Fruit fly (Drosophila melanogaster) whole organism, embryonic: ENCODE results near the gene Cpr31A.
A peak's percentile ranks its signal among the peaks of the same experiment; 100 is the strongest.

Experiments used
- Bgb ChIP-seq: fragments of 200-800 bp; sonication (Bioruptor generic); IDR thresholded peaks from 2 replicates; pipeline ENCODE4 v1.3.6; 2022; ENCODE audit warnings: missing biosample characterization, missing genetic modification characterization; ENCODE audit not compliant: partially characterized antibody
- CG10209 ChIP-seq: fragments of 200-800 bp; sonication (Bioruptor generic); optimal IDR thresholded peaks from 3 replicates; lab custom pipeline; 2017; ENCODE audit warnings: missing biosample characterization, mild to moderate bottlenecking, missing genetic modification characterization, missing genetic modification reagents
- CG11504 ChIP-seq: fragments of 200-800 bp; sonication (Bioruptor generic); optimal IDR thresholded peaks from 3 replicates; lab custom pipeline; 2019; ENCODE audit warnings: missing biosample characterization, mild to moderate bottlenecking, missing genetic modification characterization, moderate library complexity
- CG12391 ChIP-seq: fragments of 200-800 bp; sonication (Bioruptor generic); optimal IDR thresholded peaks from 3 replicates; lab custom pipeline; 2018; ENCODE audit warnings: missing biosample characterization, mild to moderate bottlenecking, missing genetic modification characterization, moderate library complexity
- CG13287 ChIP-seq: fragments of 200-800 bp; sonication (Bioruptor generic); IDR thresholded peaks from 2 replicates; pipeline ENCODE4 v1.3.6; 2022; ENCODE audit warnings: missing biosample characterization, missing genetic modification characterization; ENCODE audit not compliant: partially characterized antibody
- CG16863 ChIP-seq: fragments of 200-800 bp; sonication (Bioruptor generic); optimal IDR thresholded peaks from 3 replicates; lab custom pipeline; 2016; ENCODE audit warnings: missing biosample characterization, missing genetic modification characterization
- CG17802 ChIP-seq: fragments of 200-800 bp; sonication (Bioruptor generic); optimal IDR thresholded peaks from 2 replicates; lab custom pipeline; 2018; ENCODE audit warnings: missing biosample characterization, mild to moderate bottlenecking, missing genetic modification characterization, moderate library complexity
- CG1792 ChIP-seq: fragments of 200-800 bp; sonication (Bioruptor generic); optimal IDR thresholded peaks from 2 replicates; lab custom pipeline; 2016; ENCODE audit warnings: missing biosample characterization, missing genetic modification characterization
- CG18262 ChIP-seq: fragments of 200-800 bp; optimal IDR thresholded peaks from 3 replicates; lab custom pipeline; 2019; ENCODE audit warnings: missing biosample characterization, mild to moderate bottlenecking, missing genetic modification characterization, moderate library complexity
- CG2678 ChIP-seq: fragments of 200-800 bp; sonication (Bioruptor generic); optimal IDR thresholded peaks from 3 replicates; lab custom pipeline; 2019; ENCODE audit warnings: missing biosample characterization, mild to moderate bottlenecking, missing genetic modification characterization, moderate library complexity
- CG31441 ChIP-seq: fragments of 200-800 bp; sonication (Bioruptor generic); IDR thresholded peaks from 2 replicates; pipeline ENCODE4 v1.3.6; 2022; ENCODE audit warnings: missing biosample characterization, missing genetic modification characterization
- CG34224 ChIP-seq: fragments of 200-800 bp; sonication (Bioruptor generic); IDR thresholded peaks from 3 replicates; pipeline ENCODE4 v1.3.6; 2022; ENCODE audit warnings: missing biosample characterization, missing genetic modification characterization; ENCODE audit not compliant: partially characterized antibody
- CG3726 ChIP-seq: fragments of 200-800 bp; sonication (Bioruptor generic); IDR thresholded peaks from 3 replicates; pipeline ENCODE4, ENCODE4 v1.3.6; 2022; ENCODE audit warnings: missing biosample characterization, missing genetic modification characterization
- CG3838 ChIP-seq: fragments of 200-800 bp; sonication (Bioruptor generic); optimal IDR thresholded peaks from 3 replicates; lab custom pipeline; 2016; ENCODE audit warnings: missing biosample characterization, missing genetic modification characterization
- CG42726 ChIP-seq: fragments of 200-800 bp; sonication (Bioruptor generic); IDR thresholded peaks from 2 replicates; pipeline ENCODE4 v1.3.6; 2022; ENCODE audit warnings: missing biosample characterization, missing genetic modification characterization; ENCODE audit not compliant: partially characterized antibody
- CG4854 ChIP-seq: fragments of 200-800 bp; sonication (Bioruptor generic); optimal IDR thresholded peaks from 2 replicates; lab custom pipeline; 2016; ENCODE audit warnings: missing biosample characterization, missing genetic modification characterization, inconsistent platforms
- CG6254 ChIP-seq: fragments of 200-800 bp; sonication (Bioruptor generic); optimal IDR thresholded peaks from 3 replicates; lab custom pipeline; 2017; ENCODE audit warnings: mild to moderate bottlenecking, missing biosample characterization, missing genetic modification reagents, missing genetic modification characterization
- CG6272 ChIP-seq: fragments of 200-800 bp; sonication (Bioruptor generic); IDR thresholded peaks from 2 replicates; pipeline ENCODE4 v1.3.6; 2022; ENCODE audit warnings: missing biosample characterization, missing genetic modification characterization
- CG7745 ChIP-seq: fragments of 200-800 bp; sonication (Bioruptor generic); optimal IDR thresholded peaks from 2 replicates; lab custom pipeline; 2018; ENCODE audit warnings: missing biosample characterization, mild to moderate bottlenecking, missing genetic modification characterization, moderate library complexity
- Dip3 ChIP-seq: fragments of 200-800 bp; sonication (Bioruptor generic); optimal IDR thresholded peaks from 3 replicates; lab custom pipeline; 2016; ENCODE audit warnings: missing biosample characterization, missing genetic modification characterization
- Eip74EF ChIP-seq, 2 experiments: fragments of 200-800 bp in 1 of 2; fragments of >200 bp in 1 of 2; sonication (Bioruptor generic) in 1 of 2; optimal IDR thresholded peaks; 2 replicates each; lab custom pipeline; 2017 to 2019; ENCODE audit warnings: missing biosample characterization in 2 of 2, missing genetic modification characterization in 2 of 2, mild to moderate bottlenecking in 1 of 2, moderate library complexity in 1 of 2
- Ets65A ChIP-seq: fragments of 200-800 bp; sonication (Bioruptor generic); peaks from one replicate; lab custom pipeline; 2016; ENCODE audit warnings: missing biosample characterization, missing genetic modification characterization
- Fer1 ChIP-seq: fragments of 200-800 bp; sonication (Bioruptor generic); optimal IDR thresholded peaks from 2 replicates; lab custom pipeline; 2017; ENCODE audit warnings: missing biosample characterization, mild to moderate bottlenecking, missing genetic modification characterization
- HLH3B ChIP-seq: fragments of 200-800 bp; sonication (Bioruptor generic); IDR thresholded peaks from 2 replicates; pipeline ENCODE4 v1.3.6; 2022; ENCODE audit warnings: missing biosample characterization, missing genetic modification characterization
- NC2α ChIP-seq: fragments of 200-800 bp; sonication (Bioruptor generic); optimal IDR thresholded peaks from 2 replicates; lab custom pipeline; 2016; ENCODE audit warnings: missing biosample characterization, missing genetic modification characterization
- Nf-YA ChIP-seq: fragments of 200-800 bp; sonication (Bioruptor generic); IDR thresholded peaks from 2 replicates; pipeline ENCODE4 v1.3.6; 2022; ENCODE audit warnings: missing biosample characterization, missing genetic modification characterization
- Nf-YB ChIP-seq: fragments of 200-800 bp; sonication (Bioruptor generic); optimal IDR thresholded peaks from 3 replicates; lab custom pipeline; 2019; ENCODE audit warnings: missing biosample characterization, mild to moderate bottlenecking, missing genetic modification characterization, moderate library complexity
- Opbp ChIP-seq: fragments of 200-800 bp; sonication (Bioruptor generic); IDR thresholded peaks from 3 replicates; pipeline ENCODE4 v1.3.6; 2022; ENCODE audit warnings: missing biosample characterization, missing genetic modification characterization; ENCODE audit not compliant: partially characterized antibody
- Spps ChIP-seq: fragments of 200-800 bp; sonication (Bioruptor generic); optimal IDR thresholded peaks from 2 replicates; lab custom pipeline; 2018; ENCODE audit warnings: missing biosample characterization, mild to moderate bottlenecking, missing genetic modification characterization
- Trl ChIP-seq, 3 experiments: fragments of >200 bp in 2 of 3; fragments of 200-800 bp in 1 of 3; sonication (Bioruptor generic) in 1 of 3; optimal IDR thresholded peaks; 2 replicates in 1 of 3; 3 replicates in 2 of 3; lab custom pipeline; 2016 to 2017; ENCODE audit warnings: missing biosample characterization in 1 of 3, missing genetic modification characterization in 1 of 3
- amos ChIP-seq: fragments of 200-800 bp; sonication (Bioruptor generic); IDR thresholded peaks from 2 replicates; pipeline ENCODE4 v1.3.6; 2022; ENCODE audit warnings: missing biosample characterization, missing genetic modification characterization; ENCODE audit not compliant: partially characterized antibody
- bbx ChIP-seq: fragments of 200-800 bp; sonication (Bioruptor generic); IDR thresholded peaks from 2 replicates; pipeline ENCODE4 v1.3.6; 2022; ENCODE audit warnings: missing biosample characterization, missing genetic modification characterization; ENCODE audit not compliant: partially characterized antibody
- chinmo ChIP-seq: fragments of 200-800 bp; sonication (Bioruptor generic); IDR thresholded peaks from 4 replicates; pipeline ENCODE4 v1.3.6; 2022; ENCODE audit warnings: missing biosample characterization, missing genetic modification characterization; ENCODE audit not compliant: partially characterized antibody
- ci ChIP-seq: fragments of 200-800 bp; sonication (Bioruptor generic); IDR thresholded peaks from 3 replicates; pipeline ENCODE4 v1.3.6; 2022; ENCODE audit warnings: missing biosample characterization, missing genetic modification characterization
- dysf ChIP-seq: fragments of 200-800 bp; sonication (Bioruptor generic); IDR thresholded peaks from 3 replicates; pipeline ENCODE4 v1.3.6; 2022; ENCODE audit warnings: missing biosample characterization, missing genetic modification characterization
- exex ChIP-seq: fragments of 200-800 bp; sonication (Bioruptor generic); optimal IDR thresholded peaks from 4 replicates; lab custom pipeline; 2018; ENCODE audit warnings: missing biosample characterization, mild to moderate bottlenecking, missing genetic modification characterization, moderate library complexity
- grn ChIP-seq: fragments of 200-800 bp; sonication (Bioruptor generic); optimal IDR thresholded peaks from 3 replicates; lab custom pipeline; 2017; ENCODE audit warnings: missing biosample characterization, missing genetic modification characterization
- klu ChIP-seq: fragments of 200-800 bp; sonication (Bioruptor generic); IDR thresholded peaks from 2 replicates; pipeline ENCODE4 v1.3.6; 2022; ENCODE audit warnings: missing biosample characterization, missing genetic modification characterization
- kni ChIP-seq: fragments of 200-800 bp; sonication (Bioruptor generic); optimal IDR thresholded peaks from 3 replicates; lab custom pipeline; 2017; ENCODE audit warnings: mild to moderate bottlenecking, missing biosample characterization, missing genetic modification reagents, missing genetic modification characterization
- maf-S ChIP-seq: fragments of 200-800 bp; sonication (Bioruptor generic); optimal IDR thresholded peaks from 2 replicates; lab custom pipeline; 2016; ENCODE audit warnings: missing biosample characterization, missing genetic modification characterization
- otp ChIP-seq: fragments of 200-800 bp; sonication (Bioruptor generic); IDR thresholded peaks from 3 replicates; pipeline ENCODE4, ENCODE4 v1.3.6; 2022; ENCODE audit warnings: missing biosample characterization, missing genetic modification characterization
- pan ChIP-seq, 4 experiments: fragments of >200 bp in 3 of 4; fragments of 200-800 bp in 1 of 4; sonication (Bioruptor generic) in 1 of 4; optimal IDR thresholded peaks in 3 of 4; IDR thresholded peaks in 1 of 4; 2 replicates each; pipeline versions ENCODE4 v1.3.6 to Lab custom; 2017 to 2022; ENCODE audit warnings: missing biosample characterization in 2 of 4, missing genetic modification characterization in 2 of 4, mixed read lengths in 1 of 4
- ranshi ChIP-seq: fragments of 200-800 bp; sonication (Bioruptor generic); IDR thresholded peaks from 2 replicates; pipeline ENCODE4 v1.3.6; 2022; ENCODE audit warnings: missing biosample characterization, missing genetic modification characterization
- rib ChIP-seq: fragments of 200-800 bp; sonication (Bioruptor generic); IDR thresholded peaks from 2 replicates; pipeline ENCODE4 v1.3.6; 2022; ENCODE audit warnings: missing biosample characterization, missing genetic modification characterization
- shn ChIP-seq: fragments of 200-800 bp; sonication (Bioruptor generic); optimal IDR thresholded peaks from 3 replicates; lab custom pipeline; 2016; ENCODE audit warnings: missing biosample characterization, missing genetic modification characterization
- sim ChIP-seq: fragments of 200-800 bp; sonication (Bioruptor generic); IDR thresholded peaks from 2 replicates; pipeline ENCODE4 v1.3.6; 2022; ENCODE audit warnings: missing biosample characterization, missing genetic modification characterization
- sqz ChIP-seq: fragments of 200-800 bp; sonication (Bioruptor generic); optimal IDR thresholded peaks from 3 replicates; lab custom pipeline; 2018; ENCODE audit warnings: missing biosample characterization, mild to moderate bottlenecking, missing genetic modification characterization
- tna ChIP-seq: fragments of 200-800 bp; sonication (Bioruptor generic); IDR thresholded peaks from 2 replicates; pipeline ENCODE4 v1.3.6; 2022; ENCODE audit warnings: missing biosample characterization, missing genetic modification characterization; ENCODE audit not compliant: partially characterized antibody
- unc-4 ChIP-seq: fragments of 200-800 bp; sonication (Bioruptor generic); IDR thresholded peaks from 2 replicates; pipeline ENCODE4 v1.3.6; 2022; ENCODE audit warnings: missing biosample characterization, missing genetic modification characterization; ENCODE audit not compliant: partially characterized antibody

Cpr31A gene

DNA sequence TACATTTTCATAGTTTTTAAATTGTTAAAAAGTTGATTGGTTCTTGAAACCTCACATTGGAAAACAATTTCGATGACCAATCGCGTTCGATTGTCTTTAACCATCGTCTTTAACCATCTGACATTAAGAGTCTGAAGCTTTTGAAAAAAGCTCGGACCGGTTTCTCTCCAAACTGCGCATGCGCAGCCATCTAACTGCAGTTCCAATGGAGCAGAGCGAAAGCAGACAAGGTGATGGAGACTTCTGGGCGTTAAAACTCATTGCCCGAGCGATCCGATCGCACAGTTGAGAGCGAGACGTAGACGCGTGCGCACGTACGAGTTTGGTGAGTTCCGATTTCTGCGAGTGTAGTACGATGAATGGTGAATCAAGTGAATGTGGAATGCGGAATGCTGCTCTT, 21.6 kb upstream of the Cpr31A start, which contains the start of gene obst-B:
obst-B (plus strand) TSS at position 276 of the 400 bp plus-strand sequence.
- TF ChIP-seq CG2678 (tag; lab: Kevin White, UChicago) (no peak), otp (GFP tag; lab: Robert Waterston, UW) (no peak), NC2α (GFP tag; lab: Kevin White, UChicago) (no peak), CG11504 (tag; lab: Kevin White, UChicago) (no peak), sqz (no peak), Dip3 (no peak), CG6254 (GFP tag; lab: Kevin White, UChicago) (no peak), rib (no peak), amos (no peak), Nf-YB (GFP tag; lab: Kevin White, UChicago) (peak; percentile 85), CG18262 (tag; lab: Kevin White, UChicago) (no peak), chinmo (GFP tag; lab: Robert Waterston, UW) (peak; percentile 97), kni (no peak), CG3726 (no peak), HLH3B (no peak), bbx (peak; percentile 45; the same call in 1 of the 2 replicates), ranshi (GFP tag; lab: Robert Waterston, UW) (no peak), CG16863 (GFP tag; lab: Kevin White, UChicago) (no peak), exex (tag; lab: Kevin White, UChicago) (no peak), CG12391 (tag; lab: Kevin White, UChicago) (no peak), pan (optimal IDR thresholded peaks at IDR 0.05; lab: Kevin White, UChicago) (no peak), pan (GFP tag; optimal IDR thresholded peaks at IDR 0.05 in 1 of 2, IDR thresholded peaks at IDR 0.05 in 1 of 2) (peak in 1 of 2 experiments; percentile 23), CG17802 (tag; lab: Kevin White, UChicago) (no peak), unc-4 (GFP tag; lab: Robert Waterston, UW) (no peak), CG42726 (GFP tag; lab: Robert Waterston, UW) (no peak), Nf-YA (GFP tag; lab: Robert Waterston, UW) (no peak), CG34224 (GFP tag; lab: Robert Waterston, UW) (no peak), klu (GFP tag; lab: Robert Waterston, UW) (no peak), CG31441 (GFP tag; lab: Robert Waterston, UW) (no peak), sim (GFP tag; lab: Robert Waterston, UW) (no peak), CG3838 (GFP tag; lab: Kevin White, UChicago) (no peak), CG1792 (GFP tag; lab: Kevin White, UChicago) (no peak), Trl (optimal IDR thresholded peaks at IDR 0.05; lab: Kevin White, UChicago) (peak in 1 of 2 experiments; percentile 7), Trl (GFP tag; optimal IDR thresholded peaks at IDR 0.05; lab: Kevin White, UChicago) (no peak), ci (GFP tag; lab: Robert Waterston, UW) (peak; percentile 29; the same call in 1 of the 3 replicates), tna (GFP tag; lab: Robert Waterston, UW) (peak; percentile 64), CG6272 (no peak), Bgb (GFP tag; lab: Robert Waterston, UW) (0 out of 2 replicates have a peak, but pooled peaks have one; percentile 21), Opbp (peak; percentile 29; the same call in 1 of the 3 replicates), Ets65A (GFP tag; lab: Kevin White, UChicago) (peak; percentile 49), CG13287 (GFP tag; lab: Robert Waterston, UW) (peak; percentile 24; the same call in 1 of the 2 replicates), Fer1 (GFP tag; lab: Kevin White, UChicago) (no peak), dysf (no peak), CG7745 (tag; lab: Kevin White, UChicago) (no peak), maf-S (GFP tag; lab: Kevin White, UChicago) (no peak), shn (no peak), Eip74EF (GFP tag; optimal IDR thresholded peaks at IDR 0.05; lab: Kevin White, UChicago) (no peak), Spps (tag; lab: Kevin White, UChicago) (no peak), CG10209 (GFP tag; lab: Kevin White, UChicago) (no peak), CG4854 (GFP tag; lab: Kevin White, UChicago) (no peak), grn (GFP tag; lab: Kevin White, UChicago) (no peak)
